Worm (Caenorhabditis elegans) whole organism, young adult: ENCODE results near the gene pigx-1.

Experiments used
- B0261.1 ChIP-seq: sonication (generic microtip); optimal IDR thresholded peaks from 2 replicates; lab custom pipeline; 2016; ENCODE audit warnings: mild to moderate bottlenecking, missing genetic modification characterization, moderate library complexity, missing compliant biosample characterization
- B0336.3 ChIP-seq: fragments of 200-800 bp; sonication (Bioruptor generic); IDR thresholded peaks from 2 replicates; pipeline ENCODE4 v1.3.6; 2022; ENCODE audit warnings: missing genetic modification characterization, missing compliant biosample characterization
- C06A6.2 ChIP-seq: fragments of 200-800 bp; sonication (Bioruptor generic); conservative IDR thresholded peaks from 2 replicates; pipeline ENCODE4 v1.3.6; 2022; ENCODE audit warnings: missing genetic modification characterization, missing compliant biosample characterization
- D2030.7 ChIP-seq: fragments of 200-800 bp; sonication (Bioruptor generic); IDR thresholded peaks from 2 replicates; pipeline ENCODE4 v1.3.6; 2022; ENCODE audit warnings: missing genetic modification reagents, missing genetic modification characterization, missing compliant biosample characterization
- F22D6.2 ChIP-seq: sonication (generic microtip); optimal IDR thresholded peaks from 2 replicates; lab custom pipeline; 2016; ENCODE audit warnings: mild to moderate bottlenecking, missing genetic modification characterization, missing compliant biosample characterization
- F39B2.1 ChIP-seq: fragments of 200-800 bp; sonication (Bioruptor generic); IDR thresholded peaks from 2 replicates; pipeline ENCODE4 v1.3.6; 2022; ENCODE audit warnings: missing genetic modification reagents, missing genetic modification characterization, missing compliant biosample characterization
- F57A8.1 ChIP-seq: fragments of 200-800 bp; sonication (Bioruptor generic); optimal IDR thresholded peaks from 2 replicates; lab custom pipeline; 2018; ENCODE audit warnings: mild to moderate bottlenecking, missing genetic modification characterization, moderate library complexity, missing compliant biosample characterization
- F57C9.4 ChIP-seq: sonication (generic microtip); optimal IDR thresholded peaks from 2 replicates; lab custom pipeline; 2017; ENCODE audit warnings: mild to moderate bottlenecking, missing genetic modification characterization, missing compliant biosample characterization
- K12H6.12 ChIP-seq: fragments of 200-800 bp; sonication (Bioruptor generic); optimal IDR thresholded peaks from 2 replicates; lab custom pipeline; 2018; ENCODE audit warnings: mild to moderate bottlenecking, missing genetic modification characterization, missing compliant biosample characterization
- T07F8.4 ChIP-seq: sonication (generic microtip); optimal IDR thresholded peaks from 2 replicates; lab custom pipeline; 2016; ENCODE audit warnings: mild to moderate bottlenecking, missing genetic modification characterization, moderate library complexity, missing compliant biosample characterization
- Y79H2A.3 ChIP-seq: fragments of 200-800 bp; sonication (Bioruptor generic); conservative IDR thresholded peaks from 2 replicates; pipeline ENCODE4 v1.3.6; 2022; ENCODE audit warnings: missing genetic modification reagents, missing genetic modification characterization, missing compliant biosample characterization
- akir-1 ChIP-seq: fragments of 200-800 bp; sonication (Bioruptor generic); optimal IDR thresholded peaks from 2 replicates; lab custom pipeline; 2018; ENCODE audit warnings: mild to moderate bottlenecking, missing genetic modification characterization, moderate library complexity, missing compliant biosample characterization
- aptf-2 ChIP-seq: fragments of 200-800 bp; sonication (Bioruptor generic); conservative IDR thresholded peaks from 2 replicates; pipeline ENCODE4 v1.3.6; 2022; ENCODE audit warnings: missing genetic modification reagents, missing genetic modification characterization, missing compliant biosample characterization
- attf-5 ChIP-seq: fragments of 200-800 bp; sonication (Bioruptor generic); optimal IDR thresholded peaks from 2 replicates; lab custom pipeline; 2018; ENCODE audit warnings: mild to moderate bottlenecking, missing genetic modification characterization, missing compliant biosample characterization
- attf-6 ChIP-seq: fragments of 200-800 bp; sonication (Bioruptor generic); IDR thresholded peaks from 2 replicates; pipeline ENCODE4 v1.3.6; 2022; ENCODE audit warnings: missing genetic modification reagents, missing genetic modification characterization, missing compliant biosample characterization
- ceh-27 ChIP-seq: fragments of 200-800 bp; sonication (Bioruptor generic); optimal IDR thresholded peaks from 2 replicates; lab custom pipeline; 2018; ENCODE audit warnings: mild to moderate bottlenecking, missing genetic modification characterization, moderate library complexity, missing compliant biosample characterization
- chd-7 ChIP-seq: sonication (generic microtip); optimal IDR thresholded peaks from 2 replicates; lab custom pipeline; 2016; ENCODE audit warnings: mild to moderate bottlenecking, missing genetic modification characterization, moderate library complexity, missing compliant biosample characterization
- die-1 ChIP-seq: sonication (generic microtip); optimal IDR thresholded peaks from 2 replicates; lab custom pipeline; 2016; ENCODE audit warnings: missing genotype, mild to moderate bottlenecking, missing genetic modification characterization, missing compliant biosample characterization
- dox-1 ChIP-seq: fragments of 200-800 bp; sonication (Bioruptor generic); IDR thresholded peaks from 2 replicates; pipeline ENCODE4 v1.3.6; 2022; ENCODE audit warnings: missing genetic modification reagents, missing genetic modification characterization, missing compliant biosample characterization
- egrh-3 ChIP-seq: fragments of 200-800 bp; sonication (Bioruptor generic); IDR thresholded peaks from 2 replicates; pipeline ENCODE4 v1.3.6; 2022; ENCODE audit warnings: missing genetic modification reagents, missing genetic modification characterization, missing compliant biosample characterization
- fkh-3 ChIP-seq: sonication (generic microtip); optimal IDR thresholded peaks from 2 replicates; lab custom pipeline; 2016; ENCODE audit warnings: mild to moderate bottlenecking, missing genetic modification characterization, missing compliant biosample characterization
- him-1 ChIP-seq: sonication (generic microtip); optimal IDR thresholded peaks from 2 replicates; lab custom pipeline; 2016; ENCODE audit warnings: missing genotype, missing genetic modification reagents, missing genetic modification characterization, missing compliant biosample characterization
- hlh-12 ChIP-seq: sonication (generic microtip); optimal IDR thresholded peaks from 2 replicates; lab custom pipeline; 2016; ENCODE audit warnings: missing genetic modification characterization, missing compliant biosample characterization
- hmg-1.2 ChIP-seq: fragments of 200-800 bp; sonication (Bioruptor generic); IDR thresholded peaks from 2 replicates; pipeline ENCODE4 v1.3.6; 2022; ENCODE audit warnings: missing genetic modification reagents, missing genetic modification characterization, missing compliant biosample characterization
- hrde-1 ChIP-seq: sonication (generic microtip); optimal IDR thresholded peaks from 2 replicates; lab custom pipeline; 2016; ENCODE audit warnings: missing genetic modification characterization, mild to moderate bottlenecking, missing compliant biosample characterization, moderate library complexity, missing genotype, missing genetic modification reagents, borderline replicate concordance
- lag-1 ChIP-seq: fragments of 200-800 bp; sonication (Bioruptor generic); IDR thresholded peaks from 2 replicates; pipeline ENCODE4 v1.3.6; 2022; ENCODE audit warnings: missing genetic modification reagents, missing genetic modification characterization, missing compliant biosample characterization
- let-526 ChIP-seq: fragments of 200-800 bp; sonication (Bioruptor generic); IDR thresholded peaks from 2 replicates; pipeline ENCODE4 v1.3.6; 2022; ENCODE audit warnings: missing genetic modification reagents, missing genetic modification characterization, missing compliant biosample characterization
- lin-26 ChIP-seq: fragments of 200-800 bp; sonication (Bioruptor generic); IDR thresholded peaks from 2 replicates; pipeline ENCODE4 v1.3.6; 2022; ENCODE audit warnings: missing genetic modification reagents, missing genetic modification characterization, missing compliant biosample characterization
- lin-54 ChIP-seq: fragments of 200-800 bp; sonication (Bioruptor generic); optimal IDR thresholded peaks from 2 replicates; lab custom pipeline; 2018; ENCODE audit warnings: mild to moderate bottlenecking, missing genetic modification characterization, missing compliant biosample characterization
- madf-6 ChIP-seq: fragments of 200-800 bp; sonication (Bioruptor generic); IDR thresholded peaks from 2 replicates; pipeline ENCODE4 v1.3.6; 2022; ENCODE audit warnings: missing genetic modification reagents, missing genetic modification characterization, missing compliant biosample characterization
- mes-4 ChIP-seq: sonication (generic microtip); optimal IDR thresholded peaks from 2 replicates; lab custom pipeline; 2016; ENCODE audit warnings: missing genotype, missing genetic modification characterization, missing compliant biosample characterization
- nfyb-1 ChIP-seq: fragments of 200-800 bp; sonication (Bioruptor generic); IDR thresholded peaks from 2 replicates; pipeline ENCODE4 v1.3.6; 2022; ENCODE audit warnings: missing genetic modification reagents, missing genetic modification characterization, missing compliant biosample characterization
- nhr-179 ChIP-seq: sonication (generic microtip); optimal IDR thresholded peaks from 2 replicates; lab custom pipeline; 2016; ENCODE audit warnings: mild to moderate bottlenecking, missing genetic modification characterization, missing compliant biosample characterization
- nhr-80 ChIP-seq: sonication (generic microtip); optimal IDR thresholded peaks from 2 replicates; lab custom pipeline; 2016; ENCODE audit warnings: missing genetic modification characterization, missing compliant biosample characterization
- pbrm-1 ChIP-seq: fragments of 200-800 bp; sonication (Bioruptor generic); IDR thresholded peaks from 2 replicates; pipeline ENCODE4 v1.3.6; 2022; ENCODE audit warnings: missing genetic modification reagents, missing genetic modification characterization, missing compliant biosample characterization
- rpc-1 ChIP-seq, 2 experiments: fragments of 150-350 bp in 1 of 2; sonication (generic microtip) in 1 of 2; optimal IDR thresholded peaks; 2 replicates each; lab custom pipeline; 2014 to 2018; ENCODE audit warnings: missing biosample characterization in 1 of 2, missing genetic modification characterization in 1 of 2, missing genetic modification reagents in 1 of 2, missing genotype in 1 of 2
- snpc-1.1 ChIP-seq: sonication (generic microtip); optimal IDR thresholded peaks from 2 replicates; lab custom pipeline; 2017; ENCODE audit warnings: missing genetic modification characterization, mild to moderate bottlenecking, missing compliant biosample characterization, antibody characterized with exemption, moderate library complexity, missing genotype, missing genetic modification reagents; ENCODE audit not compliant: insufficient read depth
- snpc-1.3 ChIP-seq: sonication (generic microtip); optimal IDR thresholded peaks from 2 replicates; lab custom pipeline; 2017; ENCODE audit warnings: missing genetic modification characterization, mild to moderate bottlenecking, missing compliant biosample characterization, antibody characterized with exemption, moderate library complexity, missing genotype, missing genetic modification reagents; ENCODE audit not compliant: insufficient read depth
- snpc-4 ChIP-seq, 5 experiments: fragments of 150-350 bp in 1 of 5; sonication (generic microtip) in 4 of 5; optimal IDR thresholded peaks; 2 replicates each; lab custom pipeline; 2014 to 2018; ENCODE audit warnings: missing genetic modification characterization in 5 of 5, missing biosample characterization in 3 of 5, antibody characterized with exemption in 2 of 5, mild to moderate bottlenecking in 2 of 5, missing compliant biosample characterization in 2 of 5, missing genotype in 2 of 5, moderate library complexity in 2 of 5, missing genetic modification reagents in 1 of 5
- somi-1 ChIP-seq: fragments of 200-800 bp; sonication (Bioruptor generic); optimal IDR thresholded peaks from 2 replicates; lab custom pipeline; 2018; ENCODE audit warnings: mild to moderate bottlenecking, missing genetic modification characterization, missing compliant biosample characterization
- tbp1 ChIP-seq: fragments of 200-800 bp; sonication (Bioruptor generic); optimal IDR thresholded peaks from 2 replicates; lab custom pipeline; 2018; ENCODE audit warnings: mild to moderate bottlenecking, missing genetic modification characterization, missing compliant biosample characterization
- tbx-9 ChIP-seq: sonication (generic microtip); optimal IDR thresholded peaks from 2 replicates; lab custom pipeline; 2016; ENCODE audit warnings: borderline replicate concordance, missing genetic modification characterization, inconsistent platforms, missing compliant biosample characterization
- tlf-1 ChIP-seq: fragments of 200-800 bp; sonication (Bioruptor generic); optimal IDR thresholded peaks from 2 replicates; lab custom pipeline; 2018; ENCODE audit warnings: mild to moderate bottlenecking, missing genetic modification characterization, missing compliant biosample characterization
- xnd-1 ChIP-seq: sonication (generic microtip); optimal IDR thresholded peaks from 2 replicates; lab custom pipeline; 2016; ENCODE audit warnings: missing genotype, missing genetic modification reagents, missing genetic modification characterization, missing compliant biosample characterization
- ztf-25 ChIP-seq: fragments of 200-800 bp; sonication (Bioruptor generic); IDR thresholded peaks from 2 replicates; pipeline ENCODE4 v1.3.6; 2022; ENCODE audit warnings: missing genetic modification reagents, missing genetic modification characterization, missing compliant biosample characterization
- ztf-26 ChIP-seq: sonication (generic microtip); optimal IDR thresholded peaks from 2 replicates; lab custom pipeline; 2017; ENCODE audit warnings: missing genetic modification characterization, missing compliant biosample characterization

The pigx-1 gene

ce11 chrX:1093154-1093553 is 3.7 kb downstream of the pigx-1 start (continued):
- no peak for TF ChIP-seq mes-4
- peak; percentile 95 for TF ChIP-seq nhr-80
- peak; percentile 39 for TF ChIP-seq die-1
- TF ChIP-seq somi-1 (GFP tag; lab: Kevin White, UChicago), result peak; percentile 94
- TF ChIP-seq let-526, result peak; percentile 58; the same call in 1 of the 2 replicates

DNA sequence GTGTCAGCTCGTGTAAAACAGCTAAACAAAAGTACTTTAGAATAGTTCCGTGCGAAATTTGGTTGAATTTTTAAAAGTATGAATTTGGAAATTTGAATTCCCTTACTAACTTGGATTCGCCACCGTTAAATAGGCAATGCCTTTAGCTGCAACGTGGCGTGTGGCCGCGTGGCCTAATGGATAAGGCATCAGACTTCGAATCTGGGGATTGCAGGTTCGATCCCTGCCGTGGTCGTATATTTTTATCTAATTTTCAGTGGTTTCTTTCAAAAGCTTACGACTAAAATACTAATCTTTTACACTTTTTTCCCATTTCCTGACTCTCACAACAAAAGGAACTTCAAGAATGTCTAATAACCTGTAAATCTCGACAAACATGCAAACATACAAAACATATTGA is 7.1 kb downstream of the pigx-1 start:
- no peak for TF ChIP-seq let-526
- TF ChIP-seq fkh-3, result no peak
- TF ChIP-seq aptf-2 (GFP tag; lab: Robert Waterston, UW), result no peak
- no peak for TF ChIP-seq Y79H2A.3 (GFP tag; lab: Robert Waterston, UW)
- no peak for TF ChIP-seq hlh-12 (tag; lab: Kevin White, UChicago)
- TF ChIP-seq ztf-26 (tag; lab: Kevin White, UChicago), result no peak
- TF ChIP-seq D2030.7 (GFP tag; lab: Robert Waterston, UW), result peak; percentile 65
- TF ChIP-seq nfyb-1, result no peak
- peak; percentile 71 for TF ChIP-seq pbrm-1 (GFP tag; lab: Robert Waterston, UW)
- TF ChIP-seq hmg-1.2 (GFP tag; lab: Robert Waterston, UW), result peak; percentile 40; the same call in 1 of the 2 replicates
- no peak for TF ChIP-seq tlf-1 (GFP tag; lab: Kevin White, UChicago)
- no peak for TF ChIP-seq ceh-27 (GFP tag; lab: Kevin White, UChicago)
- TF ChIP-seq rpc-1 (optimal IDR thresholded peaks at IDR 0.05; lab: Kevin White, UChicago), result peak; percentile 48
- peak; percentile 77 for TF ChIP-seq rpc-1 (tag; optimal IDR thresholded peaks at IDR 0.05; lab: Kevin White, UChicago)
- no peak for TF ChIP-seq nhr-179 (tag; lab: Kevin White, UChicago)
- no peak for TF ChIP-seq F57A8.1 (GFP tag; lab: Kevin White, UChicago)
- no peak for TF ChIP-seq attf-6 (GFP tag; lab: Robert Waterston, UW)
- TF ChIP-seq madf-6 (GFP tag; lab: Robert Waterston, UW), result peak; percentile 14; the same call in 1 of the 2 replicates
- peak; percentile 58 for TF ChIP-seq B0261.1 (tag; lab: Kevin White, UChicago)
- no peak for TF ChIP-seq C06A6.2 (GFP tag; lab: Robert Waterston, UW)
- no peak for TF ChIP-seq hrde-1 (tag; lab: Kevin White, UChicago)
- peak; percentile 88 for TF ChIP-seq tbp1 (GFP tag; lab: Kevin White, UChicago)
- no peak for TF ChIP-seq egrh-3 (GFP tag; lab: Robert Waterston, UW)
- TF ChIP-seq him-1 (tag; lab: Kevin White, UChicago), result peak; percentile 50
- no peak for TF ChIP-seq akir-1
- TF ChIP-seq B0336.3 (GFP tag; lab: Robert Waterston, UW), result no peak
- no peak for TF ChIP-seq T07F8.4 (tag; lab: Kevin White, UChicago)
- TF ChIP-seq xnd-1 (tag; lab: Kevin White, UChicago), result no peak
- no peak for TF ChIP-seq F39B2.1 (GFP tag; lab: Robert Waterston, UW)
- peak; percentile 67 for TF ChIP-seq lin-26
- TF ChIP-seq ztf-25 (GFP tag; lab: Robert Waterston, UW), result 0 out of 2 replicates have a peak, but pooled peaks have one; percentile 53
- TF ChIP-seq tbx-9 (tag; lab: Kevin White, UChicago), result no peak
- no peak for TF ChIP-seq die-1
- no peak for TF ChIP-seq lag-1 (GFP tag; lab: Robert Waterston, UW)
- no peak for TF ChIP-seq F57C9.4 (tag; lab: Kevin White, UChicago)
- TF ChIP-seq lin-54, result no peak
- 0 out of 2 replicates have a peak, but pooled peaks have one; percentile 27 for TF ChIP-seq dox-1 (GFP tag; lab: Robert Waterston, UW)
- peak; percentile 7 for TF ChIP-seq attf-5 (GFP tag; lab: Kevin White, UChicago)
- TF ChIP-seq chd-7, result no peak
- no peak for TF ChIP-seq snpc-1.1
- peak; percentile 15 for TF ChIP-seq K12H6.12 (tag; lab: Kevin White, UChicago)
- TF ChIP-seq F22D6.2, result no peak
- no peak for TF ChIP-seq snpc-4 (GFP tag; optimal IDR thresholded peaks at IDR 0.05; lab: Kevin White, UChicago)
- peak in 1 of 4 experiments; percentile 43 for TF ChIP-seq snpc-4 (tag; optimal IDR thresholded peaks at IDR 0.05; lab: Kevin White, UChicago)
- peak; percentile 32 for TF ChIP-seq snpc-1.3 (tag; lab: Kevin White, UChicago)
